Fruit fly (Drosophila melanogaster): ENCODE data around the gene Jhbp5.

The Jhbp5 gene

DNA sequence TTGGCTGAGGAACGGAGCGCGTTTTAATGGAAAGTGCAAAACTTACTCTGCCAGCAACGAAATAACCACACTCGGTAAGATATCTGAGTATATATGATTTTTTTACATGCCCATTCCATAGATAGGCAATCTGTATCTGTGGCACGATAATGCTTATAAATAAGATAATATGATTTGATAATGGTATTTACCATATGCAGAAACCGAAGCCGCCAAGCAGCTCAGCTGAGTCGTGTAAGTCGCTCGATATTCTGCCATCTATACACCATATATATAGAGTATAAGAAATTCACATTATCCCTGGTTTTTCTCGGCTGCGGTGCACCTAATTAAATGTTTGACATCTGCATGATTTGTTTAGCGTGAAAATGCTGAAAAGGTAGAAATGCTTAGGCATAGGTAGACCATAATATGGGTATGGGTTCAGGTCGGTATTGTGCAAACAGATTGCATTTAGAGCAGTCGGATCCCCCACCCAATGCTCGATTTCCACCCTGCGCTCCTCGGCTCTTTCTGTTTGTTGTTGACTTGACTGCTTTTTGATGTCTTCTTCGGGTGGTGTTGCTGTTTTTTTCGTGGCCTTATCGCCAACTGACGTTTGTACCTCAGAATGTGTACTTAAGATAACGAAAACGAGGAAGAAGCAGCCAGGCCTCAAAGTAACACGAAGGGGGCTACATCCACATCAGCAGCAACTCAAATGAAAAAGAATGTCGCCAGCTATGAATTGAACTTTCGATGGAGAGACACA, 38.9 kb downstream of the Jhbp5 start:
- TF ChIP-seq Dll (optimal IDR thresholded peaks at IDR 0.05) (no peak), usp (GFP tag; optimal IDR thresholded peaks at IDR 0.05) (no peak), EcR (GFP tag; optimal IDR thresholded peaks at IDR 0.05) (no peak), pan (optimal IDR thresholded peaks at IDR 0.05) (no peak), CG8478 (optimal IDR thresholded peaks at IDR 0.05) (no peak), psq (optimal IDR thresholded peaks at IDR 0.05) (no peak)

DNA sequence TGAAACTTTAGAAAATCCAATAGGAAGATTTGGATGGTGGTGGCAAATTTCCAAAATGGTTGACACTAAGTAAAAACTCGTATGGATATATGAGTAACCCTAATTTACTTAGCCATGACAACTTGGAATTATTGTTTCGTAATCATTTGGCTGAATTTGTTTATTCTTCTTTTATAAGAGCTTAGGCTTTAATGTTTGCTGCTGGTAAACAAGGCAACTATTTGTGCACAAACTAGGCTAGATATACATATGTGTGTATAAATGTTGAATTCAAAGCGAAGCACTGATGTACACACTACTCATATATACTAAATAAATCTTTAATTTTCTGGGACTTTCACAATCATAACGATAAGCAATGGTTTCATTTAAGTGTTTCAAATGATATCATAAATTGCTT, 40.0 kb downstream of the Jhbp5 start:
- TF ChIP-seq usp (GFP tag; optimal IDR thresholded peaks at IDR 0.05) (no peak), EcR (GFP tag; optimal IDR thresholded peaks at IDR 0.05) (no peak), pan (optimal IDR thresholded peaks at IDR 0.05) (no peak), Dll (optimal IDR thresholded peaks at IDR 0.05) (no peak), CG8478 (optimal IDR thresholded peaks at IDR 0.05) (no peak), psq (optimal IDR thresholded peaks at IDR 0.05) (no peak)

DNA sequence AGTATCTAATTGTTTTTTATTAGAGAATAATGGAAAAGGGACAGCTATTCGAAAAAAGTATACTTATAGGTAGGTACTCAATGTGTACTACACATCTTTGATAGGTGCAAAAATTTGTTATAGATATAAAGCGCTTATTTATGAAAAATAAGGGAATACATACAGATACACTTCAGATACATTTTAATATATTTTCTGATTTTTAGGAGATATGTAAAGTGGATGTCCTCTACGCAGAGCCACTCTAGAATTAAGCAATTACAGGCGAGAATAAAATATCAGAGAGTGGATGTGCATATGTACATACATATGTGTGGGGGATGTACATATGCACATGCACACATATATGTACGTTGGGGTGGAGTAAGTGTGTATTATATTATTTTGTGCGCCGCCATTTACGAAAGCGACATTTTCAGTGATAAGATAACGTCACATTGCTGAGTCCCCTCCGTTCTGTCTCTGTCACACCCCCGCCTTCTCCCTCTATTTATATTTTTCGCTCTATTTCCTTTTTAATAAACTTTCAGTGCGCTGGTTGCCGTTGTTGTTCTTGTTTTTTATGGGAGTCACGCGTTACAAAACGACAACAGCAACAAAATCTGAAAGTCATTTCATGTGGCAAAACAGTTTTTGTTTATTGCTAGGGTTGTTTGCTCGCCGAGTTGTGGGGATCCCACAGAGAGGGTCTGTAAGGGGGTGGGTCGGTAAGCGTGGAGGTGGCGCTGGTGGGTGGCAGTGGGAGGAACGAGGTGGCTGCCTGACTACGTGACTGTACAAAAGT, 41.0 kb downstream of the Jhbp5 start:
- TF ChIP-seq pan (optimal IDR thresholded peaks at IDR 0.05): no peak
- no peak for TF ChIP-seq psq (optimal IDR thresholded peaks at IDR 0.05)
- TF ChIP-seq CG8478 (optimal IDR thresholded peaks at IDR 0.05): no peak

DNA sequence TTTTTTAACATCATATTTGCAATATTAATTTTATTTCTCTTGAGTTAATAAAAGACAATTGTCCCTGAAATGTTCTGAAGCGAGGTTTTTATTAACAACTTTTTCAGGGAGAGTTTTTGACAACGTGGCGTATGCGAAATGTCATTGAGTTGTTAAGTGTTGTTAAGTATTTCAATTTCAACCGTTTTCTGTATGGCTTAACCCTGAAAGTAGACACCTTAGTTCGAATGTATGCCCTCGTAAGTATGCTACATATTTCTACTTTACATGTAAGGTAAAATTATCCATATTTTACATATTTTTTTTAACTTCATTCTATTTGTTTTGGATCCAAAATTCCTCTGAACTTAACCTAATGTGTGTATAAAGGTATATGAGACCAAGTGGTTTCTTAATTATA, 41.9 kb downstream of the Jhbp5 start:
- TF ChIP-seq pan (optimal IDR thresholded peaks at IDR 0.05) (no peak), CG8478 (optimal IDR thresholded peaks at IDR 0.05) (no peak), EcR (GFP tag; optimal IDR thresholded peaks at IDR 0.05) (no peak), Dll (optimal IDR thresholded peaks at IDR 0.05) (no peak), usp (GFP tag; optimal IDR thresholded peaks at IDR 0.05) (no peak), psq (optimal IDR thresholded peaks at IDR 0.05) (no peak)

DNA sequence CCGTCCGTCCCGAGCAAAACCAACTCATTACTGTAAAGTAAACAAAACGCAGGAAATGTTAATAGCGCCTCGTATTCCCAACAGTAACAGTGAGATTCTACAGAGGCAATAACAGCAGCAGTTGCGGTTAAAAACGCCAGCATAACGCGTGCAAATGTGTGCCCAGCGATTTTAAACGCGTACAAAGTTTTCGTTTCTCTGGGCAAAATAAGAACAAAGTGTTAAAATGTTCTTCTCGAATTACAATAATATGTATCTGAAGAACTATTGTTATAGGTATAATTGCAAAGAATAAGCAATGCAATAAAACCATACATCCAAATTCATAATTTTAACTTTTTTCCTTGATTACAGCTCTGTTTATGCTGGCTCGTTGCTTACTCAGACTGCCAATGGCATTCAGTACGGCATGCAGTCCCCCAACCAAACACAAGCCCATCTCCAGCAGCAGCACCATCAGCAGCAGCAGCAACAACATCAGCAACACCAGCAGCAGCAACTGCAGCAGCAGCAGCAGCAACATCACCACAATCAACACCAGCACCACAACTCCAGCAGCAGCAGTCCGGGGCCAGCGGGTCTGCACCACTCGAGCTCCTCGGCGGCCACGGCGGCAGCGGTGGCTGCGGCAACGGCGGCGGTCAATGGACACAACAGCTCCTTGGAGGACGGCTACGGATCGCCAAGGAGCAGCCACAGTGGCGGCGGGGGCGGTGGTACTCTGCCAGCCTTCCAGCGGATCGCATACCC, 46.8 kb downstream of the Jhbp5 start:
- TF ChIP-seq CG8478 (optimal IDR thresholded peaks at IDR 0.05): no peak
- TF ChIP-seq EcR (GFP tag; optimal IDR thresholded peaks at IDR 0.05): no peak
- TF ChIP-seq Dll (optimal IDR thresholded peaks at IDR 0.05): no peak
- TF ChIP-seq usp (GFP tag; optimal IDR thresholded peaks at IDR 0.05): no peak
- no peak for TF ChIP-seq pan (optimal IDR thresholded peaks at IDR 0.05)
- TF ChIP-seq psq (optimal IDR thresholded peaks at IDR 0.05): no peak

Data from whole organism.